Fruit fly (Drosophila melanogaster): ENCODE results near the gene COX6B.
A peak's percentile ranks its signal among the peaks of the same experiment; 100 is the strongest.

The COX6B gene

DNA sequence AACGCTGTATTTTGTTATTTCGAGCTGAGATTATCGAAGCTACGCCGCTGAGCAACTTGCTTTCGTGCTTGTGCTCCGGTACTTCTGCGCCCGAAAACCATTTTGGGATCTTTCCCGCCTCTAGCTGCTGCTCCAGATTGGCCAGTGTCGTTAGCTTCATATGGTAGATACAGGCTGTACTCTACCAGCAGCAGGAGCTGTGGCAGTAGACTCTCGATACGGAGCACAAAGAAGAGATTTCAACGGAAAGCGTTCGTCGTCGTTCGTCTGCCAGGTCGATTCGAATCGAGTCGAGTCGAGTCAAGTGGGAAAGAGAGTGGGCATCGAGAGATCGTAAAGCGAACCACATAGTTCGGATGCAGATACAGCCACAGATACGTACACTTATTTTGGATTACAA is 29.3 kb downstream of the COX6B start:
- TF ChIP-seq pan (optimal IDR thresholded peaks at IDR 0.05) (no peak), psq (optimal IDR thresholded peaks at IDR 0.05) (no peak), Dll (optimal IDR thresholded peaks at IDR 0.05) (no peak), CG8478 (optimal IDR thresholded peaks at IDR 0.05) (no peak), usp (GFP tag; optimal IDR thresholded peaks at IDR 0.05) (no peak), EcR (GFP tag; optimal IDR thresholded peaks at IDR 0.05) (no peak)

DNA sequence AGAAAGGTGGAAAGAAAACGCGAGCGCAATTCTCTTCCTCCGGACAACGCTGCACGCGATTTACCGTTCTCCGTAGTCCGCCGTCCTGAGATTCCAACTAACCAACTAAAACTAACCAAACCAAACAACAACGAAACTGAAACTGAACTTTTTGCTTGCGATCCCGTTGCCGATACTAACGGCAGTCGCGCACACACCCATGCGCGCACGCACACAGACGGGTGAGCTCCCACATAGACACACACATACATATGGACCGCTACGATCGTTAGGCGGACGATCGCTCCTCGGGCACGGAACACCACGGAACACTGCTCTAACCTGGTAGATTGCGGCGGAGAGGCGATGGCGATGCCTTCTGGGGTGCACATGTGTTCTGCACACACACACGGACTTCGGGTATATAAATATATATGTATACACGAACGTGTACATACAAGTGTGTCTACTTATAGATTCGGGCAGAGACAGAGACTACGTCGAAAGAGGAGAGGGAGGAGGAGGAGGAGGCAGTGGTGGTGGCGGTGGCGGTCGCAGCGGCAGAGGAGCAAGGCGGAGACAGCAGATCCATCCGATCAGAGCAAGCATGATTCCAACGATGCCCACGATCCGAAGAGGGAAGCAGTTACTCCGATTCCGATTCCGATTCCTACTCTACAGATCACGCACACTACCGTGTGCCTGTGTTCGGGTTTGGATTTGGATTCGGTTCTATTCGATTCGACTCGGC is 31.1 kb downstream of the COX6B start, which contains the start of gene meso18E:
meso18E (minus strand) TSS at position 148 of the 730 bp plus-strand sequence.
- TF ChIP-seq psq (optimal IDR thresholded peaks at IDR 0.05) (no peak), EcR (GFP tag; optimal IDR thresholded peaks at IDR 0.05) (no peak), pan (optimal IDR thresholded peaks at IDR 0.05) (no peak), Dll (optimal IDR thresholded peaks at IDR 0.05) (no peak), usp (GFP tag; optimal IDR thresholded peaks at IDR 0.05) (no peak), CG8478 (optimal IDR thresholded peaks at IDR 0.05) (no peak)

dm6 chrX:19711936-19712335 is 32.2 kb downstream of the COX6B start:
- no peak for TF ChIP-seq pan (optimal IDR thresholded peaks at IDR 0.05)

DNA sequence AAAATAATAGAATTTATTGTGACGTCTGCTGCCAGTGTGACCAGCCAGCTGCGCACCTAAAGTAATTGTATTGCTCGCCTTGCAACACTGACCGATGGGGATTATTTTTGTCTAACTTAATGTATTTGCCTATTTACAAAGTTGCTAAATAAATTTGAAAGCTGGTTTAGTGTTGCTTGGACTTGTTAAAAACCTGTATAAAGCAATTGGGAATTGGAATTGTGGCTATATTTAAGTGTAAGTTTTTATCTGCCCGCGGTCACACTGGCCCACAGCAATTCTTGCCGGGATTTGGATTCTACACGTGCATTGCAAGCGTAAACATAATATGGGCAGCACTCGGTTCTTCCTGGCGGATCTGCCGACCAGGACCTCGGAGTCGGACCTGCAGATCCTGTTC is 40.1 kb downstream of the COX6B start, which contains the start of the genes CG14230 and CG14232:
CG14230 (plus strand) TSS at position 94 of the 400 bp plus-strand sequence.
CG14232 (minus strand) TSS at position 177 of the 400 bp plus-strand sequence.
- TF ChIP-seq CG8478 (optimal IDR thresholded peaks at IDR 0.05), result no peak
- TF ChIP-seq pan (optimal IDR thresholded peaks at IDR 0.05), result no peak
- TF ChIP-seq psq (optimal IDR thresholded peaks at IDR 0.05), result no peak
- TF ChIP-seq usp (GFP tag; optimal IDR thresholded peaks at IDR 0.05), result no peak
- no peak for TF ChIP-seq Dll (optimal IDR thresholded peaks at IDR 0.05)

DNA sequence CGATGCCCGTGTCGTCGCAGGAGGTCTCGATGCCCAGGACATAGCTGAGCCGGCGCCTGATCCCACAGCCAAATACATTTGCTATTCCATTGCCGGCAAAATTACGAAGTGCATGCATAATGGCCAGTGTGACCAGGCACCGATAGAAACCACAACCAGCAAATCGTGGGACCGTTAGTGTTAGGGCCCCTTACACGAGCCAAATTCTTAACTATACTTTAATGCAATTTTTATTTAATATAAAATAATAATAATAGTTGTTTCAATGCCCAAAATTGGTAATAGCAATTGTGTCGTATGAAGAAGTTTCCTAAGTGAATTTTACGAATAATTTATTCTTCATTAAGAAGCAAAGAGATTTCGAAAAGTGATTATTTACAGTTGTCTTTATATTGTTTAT is 42.5 kb downstream of the COX6B start, which contains the start of gene Tcs4:
Tcs4 (minus strand) TSS at position 145 of the 400 bp plus-strand sequence.
- TF ChIP-seq CG8478 (optimal IDR thresholded peaks at IDR 0.05) (no peak), pan (optimal IDR thresholded peaks at IDR 0.05) (no peak), Dll (optimal IDR thresholded peaks at IDR 0.05) (no peak), usp (GFP tag; optimal IDR thresholded peaks at IDR 0.05) (no peak), EcR (GFP tag; optimal IDR thresholded peaks at IDR 0.05) (no peak), psq (optimal IDR thresholded peaks at IDR 0.05) (no peak)

DNA sequence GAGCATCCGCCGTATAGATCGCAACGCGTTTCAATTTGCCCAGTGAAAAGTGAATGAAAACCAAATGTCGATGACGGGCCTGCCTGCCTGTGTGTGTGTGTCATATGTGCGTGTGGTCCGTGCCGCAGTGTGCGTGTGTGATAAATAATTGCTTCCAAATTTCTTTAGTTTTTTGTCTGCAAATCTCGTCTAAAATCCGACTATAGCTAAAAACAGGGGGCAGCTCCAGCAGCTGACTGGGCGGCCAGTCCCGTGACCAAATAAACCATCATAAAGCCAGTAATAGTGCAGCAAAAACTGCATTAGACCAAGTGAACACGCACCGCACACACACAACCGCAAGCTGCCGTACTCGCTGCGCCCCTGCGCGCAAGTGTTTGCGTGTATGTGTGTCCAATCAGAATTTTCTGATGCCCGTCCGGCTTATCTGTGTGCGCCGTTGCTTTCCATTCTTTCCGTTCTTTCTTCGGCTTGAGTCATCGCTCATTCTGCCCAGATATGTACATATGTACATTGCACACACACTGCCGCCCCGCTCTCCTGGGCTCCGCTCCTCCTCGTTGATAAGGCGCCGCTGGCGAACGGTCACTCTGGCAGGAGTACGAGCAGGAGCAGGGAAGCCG is 46.8 kb downstream of the COX6B start:
- no peak for TF ChIP-seq EcR (GFP tag; optimal IDR thresholded peaks at IDR 0.05)
- TF ChIP-seq psq (optimal IDR thresholded peaks at IDR 0.05), result no peak
- peak; percentile 12 for TF ChIP-seq Dll (optimal IDR thresholded peaks at IDR 0.05)
- no peak for TF ChIP-seq pan (optimal IDR thresholded peaks at IDR 0.05)
- TF ChIP-seq CG8478 (optimal IDR thresholded peaks at IDR 0.05), result peak; percentile 6

- no peak for TF ChIP-seq CG8478 (optimal IDR thresholded peaks at IDR 0.05)
- TF ChIP-seq usp (GFP tag; optimal IDR thresholded peaks at IDR 0.05), result no peak
- no peak for TF ChIP-seq psq (optimal IDR thresholded peaks at IDR 0.05)
- TF ChIP-seq pan (optimal IDR thresholded peaks at IDR 0.05), result no peak
- TF ChIP-seq Dll (optimal IDR thresholded peaks at IDR 0.05), result no peak
- TF ChIP-seq EcR (GFP tag; optimal IDR thresholded peaks at IDR 0.05), result no peak
Measured at dm6 chrX:19696845-19697244, 47.3 kb downstream of the COX6B start, which contains the start of gene Cdc42. TSS of gene Cdc42 (plus strand) at chrX:19697091.

DNA sequence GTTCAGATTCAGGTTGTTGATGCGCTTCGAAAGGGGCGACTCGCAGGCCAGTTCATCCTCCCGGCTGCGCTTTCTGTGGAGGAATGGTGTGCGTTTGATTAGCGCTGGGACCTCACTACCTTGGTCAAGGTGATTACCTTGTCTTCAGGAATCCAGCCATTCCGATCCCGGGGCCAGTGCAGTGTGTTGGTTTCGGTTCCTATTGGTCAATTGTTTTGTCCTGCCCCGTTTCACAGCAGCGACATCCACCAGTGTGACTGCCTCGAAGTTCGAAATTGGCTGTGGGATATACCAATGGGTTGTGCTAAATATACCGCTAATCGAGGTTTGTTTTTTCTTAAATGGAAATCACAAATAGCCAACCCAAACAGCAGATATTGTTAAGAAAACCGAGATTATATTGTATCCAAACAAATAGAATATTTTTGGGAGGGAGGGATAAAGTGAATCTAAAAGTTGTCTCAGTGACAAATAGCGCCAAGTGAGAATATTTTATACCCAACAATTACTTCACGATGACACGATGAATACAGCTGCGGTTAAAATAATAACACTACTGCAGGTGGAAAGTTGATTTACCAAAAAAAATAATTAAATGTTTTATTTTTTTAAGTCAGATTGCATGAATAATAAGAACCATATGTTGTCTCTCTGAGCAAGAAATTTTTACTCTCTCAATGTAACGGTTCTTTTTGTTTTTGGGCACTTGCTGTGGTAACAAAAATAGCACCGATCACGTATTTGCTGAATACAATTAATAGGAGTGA is 49.2 kb downstream of the COX6B start, which contains the start of gene CG14229:
CG14229 (minus strand) TSS at position 459 of the 767 bp plus-strand sequence.
- TF ChIP-seq usp (GFP tag; optimal IDR thresholded peaks at IDR 0.05) (no peak), pan (optimal IDR thresholded peaks at IDR 0.05) (no peak), EcR (GFP tag; optimal IDR thresholded peaks at IDR 0.05) (no peak), CG8478 (optimal IDR thresholded peaks at IDR 0.05) (no peak), Dll (optimal IDR thresholded peaks at IDR 0.05) (no peak), psq (optimal IDR thresholded peaks at IDR 0.05) (no peak)

- TF ChIP-seq psq (optimal IDR thresholded peaks at IDR 0.05) (no peak), CG8478 (optimal IDR thresholded peaks at IDR 0.05) (no peak), usp (GFP tag; optimal IDR thresholded peaks at IDR 0.05) (no peak), Dll (optimal IDR thresholded peaks at IDR 0.05) (no peak), EcR (GFP tag; optimal IDR thresholded peaks at IDR 0.05) (no peak), pan (optimal IDR thresholded peaks at IDR 0.05) (no peak)
Measured at dm6 chrX:19692951-19693698, 51.0 kb downstream of the COX6B start, which contains the start of gene Mer. TSS of gene Mer (minus strand) at chrX:19693500.
